Worm (Caenorhabditis elegans) whole organism, L4 larva: ENCODE data around the gene T02D1.9.

Experiments
- F10B5.3 ChIP-seq: sonication (generic microtip); optimal IDR thresholded peaks from 2 replicates; lab custom pipeline; 2016; ENCODE audit warnings: mild to moderate bottlenecking, missing genetic modification characterization, missing compliant biosample characterization
- F26F4.8 ChIP-seq: fragments of 200-800 bp; sonication (Bioruptor generic); conservative IDR thresholded peaks from 2 replicates; pipeline ENCODE4 v1.3.6; 2022; ENCODE audit warnings: missing genetic modification characterization, missing compliant biosample characterization
- T20F7.1 ChIP-seq: fragments of 200-800 bp; sonication (Bioruptor generic); optimal IDR thresholded peaks from 2 replicates; lab custom pipeline; 2018; ENCODE audit warnings: mild to moderate bottlenecking, missing genetic modification characterization, missing compliant biosample characterization
- aha-1 ChIP-seq: fragments of 150-350 bp; peaks from one replicate; lab custom pipeline; 2014; ENCODE audit warnings: missing biosample characterization, missing genetic modification characterization
- ama-1 ChIP-seq: fragments of 150-350 bp; optimal IDR thresholded peaks from 2 replicates; lab custom pipeline; 2014; ENCODE audit warnings: inconsistent platforms, mixed read lengths
- ces-1 ChIP-seq: fragments of 150-350 bp; sonication (generic microtip); optimal IDR thresholded peaks from 4 replicates; lab custom pipeline; 2014; ENCODE audit warnings: missing biosample characterization, missing genetic modification reagents, missing genetic modification characterization
- daf-16 ChIP-seq, 3 experiments: sonication (generic microtip); optimal IDR thresholded peaks; 2 replicates each; lab custom pipeline; 2016 to 2017; ENCODE audit warnings: missing genetic modification characterization in 3 of 3, missing genetic modification reagents in 3 of 3, mild to moderate bottlenecking in 2 of 3, missing compliant biosample characterization in 2 of 3, missing biosample characterization in 1 of 3, moderate library complexity in 1 of 3
- daf-19 ChIP-seq: fragments of 200-800 bp; sonication (Bioruptor generic); conservative IDR thresholded peaks from 2 replicates; pipeline ENCODE4 v1.3.6; 2022; ENCODE audit warnings: missing genetic modification characterization, missing compliant biosample characterization
- dve-1 ChIP-seq: sonication (generic microtip); optimal IDR thresholded peaks from 2 replicates; lab custom pipeline; 2017; ENCODE audit warnings: antibody characterized with exemption, mild to moderate bottlenecking, missing genetic modification characterization, missing compliant biosample characterization; ENCODE audit not compliant: insufficient read depth
- egl-43 ChIP-seq: fragments of 200-800 bp; sonication (Bioruptor generic); IDR thresholded peaks from 2 replicates; pipeline ENCODE4 v1.3.6; 2022; ENCODE audit warnings: missing genetic modification reagents, missing genetic modification characterization, missing compliant biosample characterization
- fos-1 ChIP-seq: fragments of 150-350 bp; optimal IDR thresholded peaks from 2 replicates; lab custom pipeline; 2014; ENCODE audit warnings: missing biosample characterization, missing genetic modification characterization
- gei-8 ChIP-seq: fragments of 200-800 bp; sonication (Bioruptor generic); optimal IDR thresholded peaks from 2 replicates; lab custom pipeline; 2018; ENCODE audit warnings: mild to moderate bottlenecking, missing genetic modification characterization, missing compliant biosample characterization
- hif-1 ChIP-seq, 2 experiments: sonication (generic microtip); optimal IDR thresholded peaks; 2 replicates each; lab custom pipeline; 2016 to 2017; ENCODE audit warnings: missing compliant biosample characterization in 2 of 2, missing genetic modification characterization in 2 of 2, missing genetic modification reagents in 2 of 2, missing genotype in 2 of 2, mild to moderate bottlenecking in 1 of 2
- hlh-11 ChIP-seq: fragments of 200-800 bp; sonication (Bioruptor generic); optimal IDR thresholded peaks from 2 replicates; lab custom pipeline; 2018; ENCODE audit warnings: mild to moderate bottlenecking, missing genetic modification characterization, missing compliant biosample characterization
- hlh-30 ChIP-seq: sonication (generic microtip); optimal IDR thresholded peaks from 2 replicates; lab custom pipeline; 2017; ENCODE audit warnings: antibody characterized with exemption, mild to moderate bottlenecking, missing genetic modification characterization, missing compliant biosample characterization; ENCODE audit not compliant: insufficient read depth
- lim-7 ChIP-seq: fragments of 200-800 bp; sonication (Bioruptor generic); IDR thresholded peaks from 2 replicates; pipeline ENCODE4 v1.3.6; 2022; ENCODE audit warnings: missing genetic modification characterization, missing compliant biosample characterization
- lin-29 ChIP-seq: fragments of 200-800 bp; sonication (Bioruptor generic); IDR thresholded peaks from 2 replicates; pipeline ENCODE4 v1.3.6; 2022; ENCODE audit warnings: missing genetic modification reagents, missing genetic modification characterization, missing compliant biosample characterization
- lin-38 ChIP-seq: fragments of 200-800 bp; sonication (Bioruptor generic); IDR thresholded peaks from 2 replicates; pipeline ENCODE4 v1.3.6; 2022; ENCODE audit warnings: missing genetic modification reagents, missing genetic modification characterization, missing compliant biosample characterization
- lsy-2 ChIP-seq, 2 experiments: fragments of 150-350 bp in 1 of 2; sonication (generic microtip) in 1 of 2; optimal IDR thresholded peaks; 2 replicates each; lab custom pipeline; 2014 to 2017; ENCODE audit warnings: missing biosample characterization in 2 of 2, missing genetic modification characterization in 2 of 2
- madf-5 ChIP-seq, 2 experiments: fragments of 200-800 bp; sonication (Bioruptor generic); IDR thresholded peaks; 2 replicates each; pipeline ENCODE4 v1.3.6; 2022; ENCODE audit warnings: missing compliant biosample characterization in 2 of 2, missing genetic modification characterization in 2 of 2
- mdl-1 ChIP-seq, 2 experiments: fragments of 150-350 bp in 1 of 2; sonication (generic microtip) in 1 of 2; optimal IDR thresholded peaks; 2 replicates each; lab custom pipeline; 2014 to 2017; ENCODE audit warnings: missing biosample characterization in 2 of 2, missing genetic modification characterization in 2 of 2
- mdt-29 ChIP-seq: fragments of 200-800 bp; sonication (Bioruptor generic); IDR thresholded peaks from 2 replicates; pipeline ENCODE4 v1.3.6; 2022; ENCODE audit warnings: missing genetic modification reagents, missing genetic modification characterization, missing compliant biosample characterization
- mxl-3 ChIP-seq: fragments of 200-800 bp; sonication (Bioruptor generic); optimal IDR thresholded peaks from 2 replicates; lab custom pipeline; 2018; ENCODE audit warnings: mild to moderate bottlenecking, missing genetic modification characterization, missing compliant biosample characterization
- nhr-11 ChIP-seq: fragments of 150-350 bp; optimal IDR thresholded peaks from 2 replicates; lab custom pipeline; 2014; ENCODE audit warnings: missing biosample characterization, missing genetic modification characterization
- nhr-25 ChIP-seq: sonication (generic microtip); optimal IDR thresholded peaks from 2 replicates; lab custom pipeline; 2017; ENCODE audit warnings: missing genetic modification characterization, mild to moderate bottlenecking, missing compliant biosample characterization, antibody characterized with exemption, moderate library complexity, borderline replicate concordance; ENCODE audit not compliant: insufficient read depth
- nhr-28 ChIP-seq: fragments of 150-350 bp; optimal IDR thresholded peaks from 2 replicates; lab custom pipeline; 2014; ENCODE audit warnings: missing biosample characterization, missing genetic modification characterization
- nhr-41 ChIP-seq: fragments of 200-800 bp; sonication (Bioruptor generic); IDR thresholded peaks from 2 replicates; pipeline ENCODE4 v1.3.6; 2022; ENCODE audit warnings: missing genetic modification reagents, missing genetic modification characterization, missing compliant biosample characterization
- nhr-76 ChIP-seq: fragments of 150-350 bp; optimal IDR thresholded peaks from 2 replicates; lab custom pipeline; 2014; ENCODE audit warnings: missing biosample characterization, missing genetic modification characterization
- nhr-77 ChIP-seq: fragments of 150-350 bp; optimal IDR thresholded peaks from 2 replicates; lab custom pipeline; 2014; ENCODE audit warnings: missing biosample characterization, missing genetic modification characterization
- php-3 ChIP-seq: fragments of 200-800 bp; sonication (Bioruptor generic); IDR thresholded peaks from 2 replicates; pipeline ENCODE4 v1.3.6; 2022; ENCODE audit warnings: missing genetic modification reagents, missing genetic modification characterization, missing compliant biosample characterization
- pqm-1 ChIP-seq: sonication (generic microtip); optimal IDR thresholded peaks from 2 replicates; lab custom pipeline; 2017; ENCODE audit warnings: missing biosample characterization, missing genetic modification characterization
- rbr-2 ChIP-seq: sonication (generic microtip); optimal IDR thresholded peaks from 2 replicates; lab custom pipeline; 2016; ENCODE audit warnings: missing genotype, missing genetic modification characterization, missing compliant biosample characterization
- saeg-2 ChIP-seq: fragments of 200-800 bp; sonication (Bioruptor generic); IDR thresholded peaks from 2 replicates; pipeline ENCODE4 v1.3.6; 2022; ENCODE audit warnings: missing genetic modification reagents, missing genetic modification characterization, missing compliant biosample characterization
- set-16 ChIP-seq: fragments of 200-800 bp; sonication (Bioruptor generic); IDR thresholded peaks from 2 replicates; pipeline ENCODE4 v1.3.6; 2022; ENCODE audit warnings: missing genetic modification reagents, missing genetic modification characterization, missing compliant biosample characterization
- snpc-4 ChIP-seq: fragments of 150-350 bp; optimal IDR thresholded peaks from 2 replicates; lab custom pipeline; 2014; ENCODE audit warnings: missing biosample characterization, missing genetic modification characterization
- tag-97 ChIP-seq: fragments of 200-800 bp; sonication (Bioruptor generic); IDR thresholded peaks from 2 replicates; pipeline ENCODE4 v1.3.6; 2022; ENCODE audit warnings: missing genetic modification characterization, missing compliant biosample characterization
- unc-39 ChIP-seq: sonication (generic microtip); optimal IDR thresholded peaks from 2 replicates; lab custom pipeline; 2017; ENCODE audit warnings: missing biosample characterization, missing genetic modification characterization
- vab-7 ChIP-seq: fragments of 200-800 bp; sonication (Bioruptor generic); IDR thresholded peaks from 2 replicates; pipeline ENCODE4 v1.3.6; 2022; ENCODE audit warnings: missing genetic modification reagents, missing genetic modification characterization, missing compliant biosample characterization
- zfp-2 ChIP-seq: sonication (generic microtip); optimal IDR thresholded peaks from 2 replicates; lab custom pipeline; 2016; ENCODE audit warnings: mild to moderate bottlenecking, missing genetic modification characterization, missing compliant biosample characterization
- zip-11 ChIP-seq: fragments of 200-800 bp; sonication (Bioruptor generic); IDR thresholded peaks from 2 replicates; pipeline ENCODE4 v1.3.6; 2022; ENCODE audit warnings: missing genetic modification characterization, missing compliant biosample characterization
- ztf-11 ChIP-seq: fragments of 150-350 bp; optimal IDR thresholded peaks from 2 replicates; lab custom pipeline; 2014; ENCODE audit warnings: missing biosample characterization, missing genetic modification characterization
- ztf-7 ChIP-seq: fragments of 150-350 bp; optimal IDR thresholded peaks from 2 replicates; lab custom pipeline; 2014; ENCODE audit warnings: missing biosample characterization, missing genetic modification characterization

The T02D1.9 gene

ce11 chrIV:17442503-17442902 lies 35.1 kb upstream of the T02D1.9 start, which contains the start of gene F11E6.11 (continued):
- TF ChIP-seq ces-1 (GFP tag; lab: Kevin White, UChicago), result no peak
- TF ChIP-seq lin-29 (GFP tag; lab: Robert Waterston, UW), result no peak
- TF ChIP-seq set-16, result no peak
- no peak for TF ChIP-seq ztf-7 (tag; lab: Kevin White, UChicago)
- TF ChIP-seq vab-7, result no peak

ce11 chrIV:17441260-17441659 lies 33.9 kb upstream of the T02D1.9 start:
- no peak for TF ChIP-seq nhr-25
- no peak for TF ChIP-seq nhr-77
- TF ChIP-seq hlh-30 (tag; lab: Kevin White, UChicago), result peak; percentile 60
- no peak for TF ChIP-seq daf-16 (GFP tag; optimal IDR thresholded peaks at IDR 0.05; lab: Kevin White, UChicago)
- TF ChIP-seq daf-16 (tag; optimal IDR thresholded peaks at IDR 0.05; lab: Kevin White, UChicago), result peak; percentile 46
- TF ChIP-seq dve-1 (tag; lab: Kevin White, UChicago), result peak; percentile 51
- no peak for TF ChIP-seq tag-97 (GFP tag; lab: Robert Waterston, UW)
- no peak for TF ChIP-seq F26F4.8 (GFP tag; lab: Robert Waterston, UW)
- peak in 1 of 2 experiments; percentile 52 for TF ChIP-seq mdl-1 (tag; optimal IDR thresholded peaks at IDR 0.05; lab: Kevin White, UChicago)

- TF ChIP-seq hlh-30 (tag; lab: Kevin White, UChicago), result peak; percentile 12
- no peak for TF ChIP-seq mdt-29 (GFP tag; lab: Robert Waterston, UW)
- peak; percentile 24 for TF ChIP-seq hlh-11 (tag; lab: Kevin White, UChicago)
- TF ChIP-seq F10B5.3 (tag; lab: Kevin White, UChicago), result no peak
- TF ChIP-seq mxl-3 (GFP tag; lab: Kevin White, UChicago), result no peak
- TF ChIP-seq gei-8 (GFP tag; lab: Kevin White, UChicago), result no peak
- TF ChIP-seq hif-1 (tag; optimal IDR thresholded peaks at IDR 0.05; lab: Kevin White, UChicago), result no peak
- peak; percentile 56 for TF ChIP-seq dve-1 (tag; lab: Kevin White, UChicago)
- no peak for TF ChIP-seq zfp-2 (tag; lab: Kevin White, UChicago)
- TF ChIP-seq zip-11 (GFP tag; lab: Robert Waterston, UW), result no peak
- TF ChIP-seq aha-1 (tag; lab: Kevin White, UChicago), result no peak
- TF ChIP-seq nhr-77, result peak; percentile 0
- TF ChIP-seq lsy-2 (tag; optimal IDR thresholded peaks at IDR 0.05; lab: Kevin White, UChicago), result no peak
- peak; percentile 64 for TF ChIP-seq php-3
- peak; percentile 67 for TF ChIP-seq nhr-28 (tag; lab: Kevin White, UChicago)
- peak; percentile 72 for TF ChIP-seq pqm-1
- TF ChIP-seq daf-19 (GFP tag; lab: Robert Waterston, UW), result no peak
- no peak for TF ChIP-seq vab-7
- no peak for TF ChIP-seq daf-16 (GFP tag; optimal IDR thresholded peaks at IDR 0.05; lab: Kevin White, UChicago)
- peak; percentile 48 for TF ChIP-seq daf-16 (tag; optimal IDR thresholded peaks at IDR 0.05; lab: Kevin White, UChicago)
- TF ChIP-seq saeg-2 (GFP tag; lab: Robert Waterston, UW), result no peak
- TF ChIP-seq set-16, result no peak
Observed at ce11 chrIV:17440417-17440816, 33.0 kb upstream of the T02D1.9 start, which contains the start of gene F08A7.1. Gene F08A7.1 (plus strand): TSS chrIV:17440607.

- TF ChIP-seq madf-5 (GFP tag; IDR thresholded peaks at IDR 0.05; lab: Robert Waterston, UW) (no peak), egl-43 (GFP tag; lab: Robert Waterston, UW) (no peak), nhr-77 (no peak), fos-1 (tag; lab: Kevin White, UChicago) (no peak), aha-1 (tag; lab: Kevin White, UChicago) (peak; percentile 57)
Observed at ce11 chrIV:17440001-17440400, 32.6 kb upstream of the T02D1.9 start, which contains the start of gene C06A12.19. Gene C06A12.19 (minus strand): TSS chrIV:17440101.

- TF ChIP-seq nhr-41 (GFP tag; lab: Robert Waterston, UW), result no peak
- TF ChIP-seq lin-38 (GFP tag; lab: Robert Waterston, UW), result no peak
- TF ChIP-seq unc-39 (tag; lab: Kevin White, UChicago), result no peak
- TF ChIP-seq nhr-76 (tag; lab: Kevin White, UChicago), result no peak
- TF ChIP-seq nhr-11, result no peak
- TF ChIP-seq snpc-4 (tag; lab: Kevin White, UChicago), result no peak
- no peak for TF ChIP-seq daf-19 (GFP tag; lab: Robert Waterston, UW)
- no peak for TF ChIP-seq php-3
- TF ChIP-seq mdt-29 (GFP tag; lab: Robert Waterston, UW), result no peak
- TF ChIP-seq madf-5 (GFP tag; IDR thresholded peaks at IDR 0.05; lab: Robert Waterston, UW), result no peak
- TF ChIP-seq dve-1 (tag; lab: Kevin White, UChicago), result no peak
- no peak for TF ChIP-seq ztf-11 (tag; lab: Kevin White, UChicago)
- no peak for TF ChIP-seq T20F7.1 (GFP tag; lab: Kevin White, UChicago)
- TF ChIP-seq ama-1 (lab: Kevin White, UChicago), result no peak
- no peak for TF ChIP-seq lsy-2 (tag; optimal IDR thresholded peaks at IDR 0.05; lab: Kevin White, UChicago)
- no peak for TF ChIP-seq hif-1 (tag; optimal IDR thresholded peaks at IDR 0.05; lab: Kevin White, UChicago)
- TF ChIP-seq lim-7 (GFP tag; lab: Robert Waterston, UW), result no peak
- TF ChIP-seq rbr-2 (tag; lab: Kevin White, UChicago), result no peak
Observed at ce11 chrIV:17437038-17437437, 29.6 kb upstream of the T02D1.9 start, which contains the start of gene C06A12.8. Gene C06A12.8 (plus strand): TSS chrIV:17437338.
